Worm (Caenorhabditis elegans) whole organism, young adult: ENCODE data around the gene algn-2.

ENCODE experiments used
- Y53G8AR.9 ChIP-seq: fragments of 200-800 bp; sonication (Bioruptor generic); conservative IDR thresholded peaks from 2 replicates; pipeline ENCODE4 v1.3.6; 2022; ENCODE audit warnings: missing genetic modification reagents, missing genetic modification characterization, missing compliant biosample characterization
- aptf-3 ChIP-seq: fragments of 200-800 bp; sonication (Bioruptor generic); IDR thresholded peaks from 2 replicates; pipeline ENCODE4 v1.3.6; 2022; ENCODE audit warnings: missing genetic modification characterization, missing compliant biosample characterization
- attf-3 ChIP-seq: fragments of 200-800 bp; sonication (Bioruptor generic); conservative IDR thresholded peaks from 2 replicates; pipeline ENCODE4 v1.3.6; 2022; ENCODE audit warnings: missing genetic modification reagents, missing genetic modification characterization, missing compliant biosample characterization
- cebp-2 ChIP-seq: fragments of 200-800 bp; sonication (Bioruptor generic); IDR thresholded peaks from 2 replicates; pipeline ENCODE4 v1.3.6; 2022; ENCODE audit warnings: missing genetic modification characterization, missing compliant biosample characterization
- ceh-100 ChIP-seq: fragments of 200-800 bp; sonication (Bioruptor generic); IDR thresholded peaks from 2 replicates; pipeline ENCODE4 v1.3.6; 2022; ENCODE audit warnings: missing genetic modification reagents, missing genetic modification characterization, missing compliant biosample characterization
- him-1 ChIP-seq: sonication (generic microtip); optimal IDR thresholded peaks from 2 replicates; lab custom pipeline; 2016; ENCODE audit warnings: missing genotype, missing genetic modification reagents, missing genetic modification characterization, missing compliant biosample characterization
- lir-1 ChIP-seq: fragments of 200-800 bp; sonication (Bioruptor generic); conservative IDR thresholded peaks from 2 replicates; pipeline ENCODE4 v1.3.6; 2022; ENCODE audit warnings: missing genetic modification reagents, missing genetic modification characterization, missing compliant biosample characterization
- nfya-1 ChIP-seq: sonication (generic microtip); optimal IDR thresholded peaks from 2 replicates; lab custom pipeline; 2017; ENCODE audit warnings: antibody characterized with exemption, missing compliant biosample characterization, missing genetic modification characterization, borderline replicate concordance; ENCODE audit not compliant: insufficient read depth
- pbrm-1 ChIP-seq: fragments of 200-800 bp; sonication (Bioruptor generic); IDR thresholded peaks from 2 replicates; pipeline ENCODE4 v1.3.6; 2022; ENCODE audit warnings: missing genetic modification reagents, missing genetic modification characterization, missing compliant biosample characterization
- pha-4 ChIP-seq: fragments of 150-350 bp; sonication (generic microtip); optimal IDR thresholded peaks from 2 replicates; lab custom pipeline; 2014; ENCODE audit warnings: missing biosample characterization, missing genetic modification reagents, missing genetic modification characterization
- ztf-26 ChIP-seq: sonication (generic microtip); optimal IDR thresholded peaks from 2 replicates; lab custom pipeline; 2017; ENCODE audit warnings: missing genetic modification characterization, missing compliant biosample characterization

ce11 chrII:5426054-5426453 is 51.0 kb downstream of the algn-2 start:
- TF ChIP-seq lir-1 (GFP tag; lab: Robert Waterston, UW) (no peak), pbrm-1 (GFP tag; lab: Robert Waterston, UW) (no peak), aptf-3 (GFP tag; lab: Robert Waterston, UW) (no peak), cebp-2 (GFP tag; lab: Robert Waterston, UW) (no peak), Y53G8AR.9 (GFP tag; lab: Robert Waterston, UW) (no peak), ztf-26 (tag; lab: Kevin White, UChicago) (no peak), him-1 (no peak), attf-3 (GFP tag; lab: Robert Waterston, UW) (no peak), nfya-1 (no peak), ceh-100 (GFP tag; lab: Robert Waterston, UW) (no peak; the same call in 1 of the 2 replicates), pha-4 (tag; lab: Kevin White, UChicago) (peak; percentile 45)
